Fruit fly (Drosophila melanogaster) whole organism, embryonic: ENCODE measurements around the gene Rpn12.
A peak's percentile ranks its signal among the peaks of the same experiment; 100 is the strongest.

Experiments used
- Atf-2 ChIP-seq: fragments of 200-800 bp; sonication (Bioruptor generic); optimal IDR thresholded peaks from 2 replicates; lab custom pipeline; 2016; ENCODE audit warnings: missing biosample characterization, missing genetic modification characterization
- Atf6 ChIP-seq: fragments of 200-800 bp; sonication (Bioruptor generic); IDR thresholded peaks from 2 replicates; pipeline ENCODE4 v1.3.6; 2022; ENCODE audit warnings: missing biosample characterization, missing genetic modification characterization
- B-H1 ChIP-seq: fragments of 200-800 bp; sonication (Bioruptor generic); IDR thresholded peaks from 3 replicates; pipeline ENCODE4 v1.3.6; 2022; ENCODE audit warnings: missing biosample characterization, missing genetic modification characterization
- CG10366 ChIP-seq: fragments of 200-800 bp; sonication (Bioruptor generic); IDR thresholded peaks from 2 replicates; pipeline ENCODE4 v1.3.6; 2022; ENCODE audit warnings: missing biosample characterization, missing genetic modification characterization
- CG10431 ChIP-seq: fragments of 200-800 bp; sonication (Bioruptor generic); optimal IDR thresholded peaks from 3 replicates; lab custom pipeline; 2018; ENCODE audit warnings: missing biosample characterization, mild to moderate bottlenecking, missing genetic modification characterization
- CG13123 ChIP-seq: fragments of 200-800 bp; sonication (Bioruptor generic); optimal IDR thresholded peaks from 2 replicates; lab custom pipeline; 2016; ENCODE audit warnings: missing biosample characterization, missing genetic modification characterization
- CG15269 ChIP-seq: fragments of 200-800 bp; sonication (Bioruptor generic); optimal IDR thresholded peaks from 2 replicates; lab custom pipeline; 2018; ENCODE audit warnings: missing biosample characterization, mild to moderate bottlenecking, missing genetic modification characterization, moderate library complexity
- CG15479 ChIP-seq: fragments of 200-800 bp; sonication (Bioruptor generic); optimal IDR thresholded peaks from 3 replicates; lab custom pipeline; 2019; ENCODE audit warnings: missing biosample characterization, mild to moderate bottlenecking, missing genetic modification characterization, moderate library complexity
- CG1603 ChIP-seq: fragments of 200-800 bp; sonication (Bioruptor generic); optimal IDR thresholded peaks from 2 replicates; lab custom pipeline; 2019; ENCODE audit warnings: missing biosample characterization, mild to moderate bottlenecking, missing genetic modification characterization, moderate library complexity
- CG17186 ChIP-seq: fragments of 200-800 bp; sonication (Bioruptor generic); optimal IDR thresholded peaks from 3 replicates; lab custom pipeline; 2017; ENCODE audit warnings: missing biosample characterization, missing genetic modification reagents, missing genetic modification characterization
- CG2129 ChIP-seq: fragments of 200-800 bp; sonication (Bioruptor generic); IDR thresholded peaks from 2 replicates; pipeline ENCODE4 v1.3.6; 2022; ENCODE audit warnings: missing biosample characterization, missing genetic modification characterization; ENCODE audit not compliant: partially characterized antibody
- CG2712 ChIP-seq: fragments of 200-800 bp; optimal IDR thresholded peaks from 3 replicates; lab custom pipeline; 2019; ENCODE audit warnings: missing biosample characterization, mild to moderate bottlenecking, missing genetic modification characterization, moderate library complexity
- CG2875 ChIP-seq: fragments of 200-800 bp; sonication (Bioruptor generic); optimal IDR thresholded peaks from 2 replicates; lab custom pipeline; 2017; ENCODE audit warnings: missing biosample characterization, mild to moderate bottlenecking, missing genetic modification characterization, missing genetic modification reagents
- CG3065 ChIP-seq: fragments of 200-800 bp; sonication (Bioruptor generic); optimal IDR thresholded peaks from 2 replicates; lab custom pipeline; 2016; ENCODE audit warnings: missing biosample characterization, missing genetic modification characterization
- CG3407 ChIP-seq: fragments of 200-800 bp; sonication (Bioruptor generic); optimal IDR thresholded peaks from 2 replicates; lab custom pipeline; 2018; ENCODE audit warnings: missing biosample characterization, mild to moderate bottlenecking, missing genetic modification characterization
- CG6654 ChIP-seq: fragments of 200-800 bp; sonication (Bioruptor generic); optimal IDR thresholded peaks from 2 replicates; lab custom pipeline; 2017; ENCODE audit warnings: missing biosample characterization, mild to moderate bottlenecking, missing genetic modification characterization
- CG6813 ChIP-seq: fragments of 200-800 bp; sonication (Bioruptor generic); optimal IDR thresholded peaks from 2 replicates; lab custom pipeline; 2017; ENCODE audit warnings: missing biosample characterization, missing genetic modification characterization, mild to moderate bottlenecking, moderate library complexity, missing genetic modification reagents
- CG8089 ChIP-seq: fragments of 200-800 bp; sonication (Bioruptor generic); optimal IDR thresholded peaks from 3 replicates; lab custom pipeline; 2016; ENCODE audit warnings: missing biosample characterization, missing genetic modification characterization
- CG8478 ChIP-seq: fragments of >200 bp; optimal IDR thresholded peaks from 2 replicates; lab custom pipeline; 2018
- CG9797 ChIP-seq: fragments of 200-800 bp; sonication (Bioruptor generic); optimal IDR thresholded peaks from 3 replicates; lab custom pipeline; 2018; ENCODE audit warnings: missing biosample characterization, mild to moderate bottlenecking, missing genetic modification characterization
- CHES-1-like ChIP-seq: fragments of 200-800 bp; sonication (Bioruptor generic); optimal IDR thresholded peaks from 2 replicates; lab custom pipeline; 2016; ENCODE audit warnings: missing biosample characterization, missing genetic modification characterization
- D19A ChIP-seq: fragments of 200-800 bp; optimal IDR thresholded peaks from 3 replicates; lab custom pipeline; 2019; ENCODE audit warnings: missing biosample characterization, mild to moderate bottlenecking, missing genetic modification characterization, moderate library complexity
- E2f2 ChIP-seq: fragments of 200-800 bp; sonication (Bioruptor generic); IDR thresholded peaks from 2 replicates; pipeline ENCODE4 v1.3.6; 2022; ENCODE audit warnings: missing biosample characterization, missing genetic modification characterization
- Fer1 ChIP-seq: fragments of 200-800 bp; sonication (Bioruptor generic); optimal IDR thresholded peaks from 2 replicates; lab custom pipeline; 2017; ENCODE audit warnings: missing biosample characterization, mild to moderate bottlenecking, missing genetic modification characterization
- Fer2 ChIP-seq: fragments of 200-800 bp; sonication (Bioruptor generic); optimal IDR thresholded peaks from 2 replicates; lab custom pipeline; 2018; ENCODE audit warnings: missing biosample characterization, mild to moderate bottlenecking, missing genetic modification characterization, moderate library complexity
- Fer3 ChIP-seq: fragments of 200-800 bp; sonication (Bioruptor generic); optimal IDR thresholded peaks from 2 replicates; lab custom pipeline; 2018; ENCODE audit warnings: missing biosample characterization, mild to moderate bottlenecking, missing genetic modification characterization, moderate library complexity
- GATAe ChIP-seq: fragments of 200-800 bp; sonication (Bioruptor generic); conservative IDR thresholded peaks from 2 replicates; pipeline ENCODE4 v1.3.6; 2022; ENCODE audit warnings: missing biosample characterization, missing genetic modification characterization
- Hand ChIP-seq: fragments of 200-800 bp; sonication (Bioruptor generic); optimal IDR thresholded peaks from 2 replicates; lab custom pipeline; 2017; ENCODE audit warnings: mild to moderate bottlenecking, missing biosample characterization, missing genetic modification reagents, missing genetic modification characterization
- HmgD ChIP-seq: fragments of 200-800 bp; sonication (Bioruptor generic); optimal IDR thresholded peaks from 3 replicates; lab custom pipeline; 2016; ENCODE audit warnings: missing biosample characterization, missing genetic modification characterization
- Kr ChIP-seq: fragments of 200-800 bp; sonication (Bioruptor generic); optimal IDR thresholded peaks from 2 replicates; lab custom pipeline; 2017; ENCODE audit warnings: missing biosample characterization, mild to moderate bottlenecking, missing genetic modification characterization
- Oli ChIP-seq: fragments of 200-800 bp; sonication (Bioruptor generic); optimal IDR thresholded peaks from 2 replicates; lab custom pipeline; 2018; ENCODE audit warnings: missing biosample characterization, mild to moderate bottlenecking, missing genetic modification characterization, moderate library complexity
- Pdp1 ChIP-seq, 2 experiments: fragments of 200-800 bp; sonication (Bioruptor generic); optimal IDR thresholded peaks; 3 replicates each; lab custom pipeline; 2016; ENCODE audit warnings: missing biosample characterization in 2 of 2, missing genetic modification characterization in 2 of 2, mild to moderate bottlenecking in 1 of 2, moderate library complexity in 1 of 2
- Six4 ChIP-seq: fragments of 200-800 bp; sonication (Bioruptor generic); optimal IDR thresholded peaks from 2 replicates; lab custom pipeline; 2016; ENCODE audit warnings: missing biosample characterization, missing genetic modification characterization
- Sox102F ChIP-seq: fragments of 200-800 bp; sonication (Bioruptor generic); optimal IDR thresholded peaks from 2 replicates; lab custom pipeline; 2018; ENCODE audit warnings: missing biosample characterization, mild to moderate bottlenecking, missing genetic modification characterization, moderate library complexity
- Sry-β ChIP-seq: fragments of 200-800 bp; sonication (Bioruptor generic); optimal IDR thresholded peaks from 2 replicates; lab custom pipeline; 2018; ENCODE audit warnings: missing biosample characterization, mild to moderate bottlenecking, missing genetic modification characterization, moderate library complexity
- ara ChIP-seq: fragments of 200-800 bp; sonication (Bioruptor generic); IDR thresholded peaks from 2 replicates; pipeline ENCODE4 v1.3.6; 2022; ENCODE audit warnings: missing biosample characterization, missing genetic modification characterization
- br ChIP-seq: fragments of >200 bp; optimal IDR thresholded peaks from 2 replicates; lab custom pipeline; 2017
- chm ChIP-seq: fragments of 200-800 bp; sonication (Bioruptor generic); IDR thresholded peaks from 2 replicates; pipeline ENCODE4 v1.3.6; 2022; ENCODE audit warnings: missing biosample characterization, missing genetic modification characterization
- ci ChIP-seq: fragments of 200-800 bp; sonication (Bioruptor generic); IDR thresholded peaks from 3 replicates; pipeline ENCODE4 v1.3.6; 2022; ENCODE audit warnings: missing biosample characterization, missing genetic modification characterization
- dmrt11E ChIP-seq: fragments of 200-800 bp; sonication (Bioruptor generic); optimal IDR thresholded peaks from 3 replicates; lab custom pipeline; 2018; ENCODE audit warnings: missing biosample characterization, mild to moderate bottlenecking, missing genetic modification characterization, moderate library complexity
- en ChIP-seq: fragments of 200-800 bp; sonication (Bioruptor generic); optimal IDR thresholded peaks from 2 replicates; lab custom pipeline; 2016; ENCODE audit warnings: missing biosample characterization, missing genetic modification characterization
- fd64A ChIP-seq: fragments of 200-800 bp; sonication (Bioruptor generic); optimal IDR thresholded peaks from 3 replicates; lab custom pipeline; 2018; ENCODE audit warnings: missing biosample characterization, mild to moderate bottlenecking, missing genetic modification characterization
- insv ChIP-seq, 2 experiments: fragments of 200-800 bp; sonication (Bioruptor generic); optimal IDR thresholded peaks; 3 replicates each; lab custom pipeline; 2016 to 2018; ENCODE audit warnings: missing biosample characterization in 2 of 2, missing genetic modification characterization in 2 of 2
- rib ChIP-seq: fragments of 200-800 bp; sonication (Bioruptor generic); IDR thresholded peaks from 2 replicates; pipeline ENCODE4 v1.3.6; 2022; ENCODE audit warnings: missing biosample characterization, missing genetic modification characterization
- ro ChIP-seq: fragments of 200-800 bp; sonication (Bioruptor generic); IDR thresholded peaks from 2 replicates; pipeline ENCODE4 v1.3.6; 2022; ENCODE audit warnings: missing biosample characterization, missing genetic modification characterization
- sc ChIP-seq, 3 experiments: fragments of >200 bp in 2 of 3; fragments of 200-800 bp in 1 of 3; sonication (Bioruptor generic) in 1 of 3; optimal IDR thresholded peaks; 2 replicates in 2 of 3; 3 replicates in 1 of 3; lab custom pipeline; 2017; ENCODE audit warnings: mild to moderate bottlenecking in 1 of 3, missing biosample characterization in 1 of 3, missing genetic modification characterization in 1 of 3, missing genetic modification reagents in 1 of 3
- slou ChIP-seq: fragments of 200-800 bp; sonication (Bioruptor generic); optimal IDR thresholded peaks from 3 replicates; lab custom pipeline; 2016; ENCODE audit warnings: missing biosample characterization, missing genetic modification characterization
- stwl ChIP-seq: fragments of 200-800 bp; sonication (Bioruptor generic); optimal IDR thresholded peaks from 3 replicates; lab custom pipeline; 2018; ENCODE audit warnings: missing biosample characterization, mild to moderate bottlenecking, missing genetic modification characterization, moderate library complexity
- unpg ChIP-seq: fragments of 200-800 bp; sonication (Bioruptor generic); optimal IDR thresholded peaks from 3 replicates; lab custom pipeline; 2018; ENCODE audit warnings: missing biosample characterization, mild to moderate bottlenecking, missing genetic modification characterization, moderate library complexity
- wdn ChIP-seq: fragments of 200-800 bp; sonication (Bioruptor generic); IDR thresholded peaks from 2 replicates; pipeline ENCODE4 v1.3.6; 2022; ENCODE audit warnings: missing biosample characterization, missing genetic modification characterization
- yki ChIP-seq: fragments of >200 bp; optimal IDR thresholded peaks from 3 replicates; lab custom pipeline; 2018

Rpn12 gene

dm6 chr3L:16533932-16534331 lies 48.9 kb upstream of the Rpn12 start (continued):
- peak; percentile 49 for TF ChIP-seq Fer2 (tag; lab: Kevin White, UChicago)
- no peak for TF ChIP-seq br (lab: Kevin White, UChicago)
- TF ChIP-seq CG2129 (GFP tag; lab: Robert Waterston, UW): no peak
- TF ChIP-seq Sry-β (GFP tag; lab: Kevin White, UChicago): no peak
- peak; percentile 43 for TF ChIP-seq en (GFP tag; lab: Kevin White, UChicago)
- peak; percentile 70 for TF ChIP-seq ara
- TF ChIP-seq HmgD (GFP tag; lab: Kevin White, UChicago): no peak
- TF ChIP-seq CG6654 (GFP tag; lab: Kevin White, UChicago): peak; percentile 65
- TF ChIP-seq Sox102F (GFP tag; lab: Kevin White, UChicago): peak; percentile 88
- peak; percentile 85 for TF ChIP-seq Fer1 (GFP tag; lab: Kevin White, UChicago)
- peak; percentile 31 for TF ChIP-seq CG10431 (GFP tag; lab: Kevin White, UChicago)
- peak; percentile 85 for TF ChIP-seq CG15269
- peak; percentile 73 for TF ChIP-seq Hand (GFP tag; lab: Kevin White, UChicago)
- peak; percentile 65 for TF ChIP-seq CG6813 (GFP tag; lab: Kevin White, UChicago)
- TF ChIP-seq CG17186 (GFP tag; lab: Kevin White, UChicago): peak; percentile 6
- TF ChIP-seq GATAe (GFP tag; lab: Robert Waterston, UW): no peak
- TF ChIP-seq Kr (GFP tag; lab: Kevin White, UChicago): no peak
- TF ChIP-seq Oli: peak; percentile 89
- no peak for TF ChIP-seq CG8478 (lab: Kevin White, UChicago)
- no peak for TF ChIP-seq sc (optimal IDR thresholded peaks at IDR 0.05; lab: Kevin White, UChicago)
- TF ChIP-seq sc (GFP tag; optimal IDR thresholded peaks at IDR 0.05; lab: Kevin White, UChicago): peak; percentile 68
- TF ChIP-seq dmrt11E: peak; percentile 70
- peak; percentile 19 for TF ChIP-seq fd64A (GFP tag; lab: Kevin White, UChicago)
- no peak for TF ChIP-seq CG15479 (GFP tag; lab: Kevin White, UChicago)
- TF ChIP-seq chm (GFP tag; lab: Robert Waterston, UW): no peak; the same call in 1 of the 2 replicates
- TF ChIP-seq rib: no peak
- peak; percentile 37 for TF ChIP-seq CG13123 (GFP tag; lab: Kevin White, UChicago)
- peak; percentile 51; the same call in 2 of the 3 replicates for TF ChIP-seq B-H1 (GFP tag; lab: Robert Waterston, UW)
- peak; percentile 50 for TF ChIP-seq CHES-1-like
- no peak for TF ChIP-seq CG9797
- TF ChIP-seq CG2875: peak; percentile 60
- TF ChIP-seq CG8089 (GFP tag; lab: Kevin White, UChicago): peak; percentile 63
- peak; percentile 47; the same call in 1 of the 2 replicates for TF ChIP-seq E2f2
- TF ChIP-seq Atf-2 (GFP tag; lab: Kevin White, UChicago): peak; percentile 64
- TF ChIP-seq insv (GFP tag; optimal IDR thresholded peaks at IDR 0.05; lab: Kevin White, UChicago): peak in 1 of 2 experiments; percentile 2
- peak; percentile 52; the same call in 1 of the 2 replicates for TF ChIP-seq CG10366
- TF ChIP-seq Six4 (GFP tag; lab: Kevin White, UChicago): peak; percentile 58
- peak; percentile 82 for TF ChIP-seq Fer3 (tag; lab: Kevin White, UChicago)
- peak; percentile 86 for TF ChIP-seq CG2712 (tag; lab: Kevin White, UChicago)
- peak; percentile 69; the same call in 1 of the 2 replicates for TF ChIP-seq wdn
- no peak for TF ChIP-seq stwl (tag; lab: Kevin White, UChicago)
- peak; percentile 81 for TF ChIP-seq D19A (tag; lab: Kevin White, UChicago)
- peak; percentile 83 for TF ChIP-seq Atf6 (GFP tag; lab: Robert Waterston, UW)
- TF ChIP-seq CG1603 (tag; lab: Kevin White, UChicago): no peak
- TF ChIP-seq Pdp1 (GFP tag; optimal IDR thresholded peaks at IDR 0.05; lab: Kevin White, UChicago): peak in 1 of 2 experiments; percentile 67
- TF ChIP-seq ro: 0 out of 2 replicates have a peak, but pooled peaks have one; percentile 12
- peak; percentile 86 for TF ChIP-seq unpg (GFP tag; lab: Kevin White, UChicago)
- TF ChIP-seq CG3407 (GFP tag; lab: Kevin White, UChicago): peak; percentile 73
- TF ChIP-seq yki (lab: Kevin White, UChicago): no peak
- TF ChIP-seq CG3065 (GFP tag; lab: Kevin White, UChicago): peak; percentile 11
- TF ChIP-seq slou (GFP tag; lab: Kevin White, UChicago): peak; percentile 54
- TF ChIP-seq ci (GFP tag; lab: Robert Waterston, UW): peak; percentile 56; the same call in 1 of the 3 replicates
